Worm (Caenorhabditis elegans): ENCODE measurements around the gene C39H7.4.

DNA sequence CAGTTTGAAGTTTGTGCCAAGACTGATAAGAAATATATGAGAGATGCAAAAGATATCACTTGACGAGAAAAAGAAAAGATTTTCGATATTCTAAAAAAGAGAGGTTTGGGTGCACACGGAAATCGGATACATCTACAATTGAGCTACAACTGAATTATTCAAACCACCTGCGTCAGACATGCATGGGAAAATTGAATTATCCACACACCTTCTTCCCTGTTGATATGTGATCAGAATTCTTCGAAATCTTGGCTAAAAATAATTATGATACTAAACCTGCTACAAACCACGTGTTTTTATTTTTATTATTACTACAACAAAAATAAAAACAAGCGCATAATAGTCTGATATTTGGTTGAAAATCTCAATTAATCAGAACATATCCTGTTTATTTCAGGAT is 43.8 kb upstream of the C39H7.4 start:
- no peak for TF ChIP-seq pqm-1 (tag; optimal IDR thresholded peaks at IDR 0.05)
- no peak for TF ChIP-seq ama-1 (optimal IDR thresholded peaks at IDR 0.05)
